Fruit fly (Drosophila melanogaster) whole organism, prepupa: Measurements from ENCODE around the gene CG3408.

Experiments used
- Blimp-1 ChIP-seq: fragments of 200-800 bp; sonication (Bioruptor generic); optimal IDR thresholded peaks from 3 replicates; lab custom pipeline; 2017; ENCODE audit warnings: missing biosample characterization, missing genetic modification characterization, mild to moderate bottlenecking, moderate library complexity, missing genetic modification reagents
- CG11762 ChIP-seq: fragments of 200-800 bp; sonication (Bioruptor generic); optimal IDR thresholded peaks from 3 replicates; lab custom pipeline; 2016; ENCODE audit warnings: missing biosample characterization, missing genetic modification characterization; ENCODE audit not compliant: insufficient read depth
- CG4318 ChIP-seq: fragments of 200-800 bp; sonication (Bioruptor generic); optimal IDR thresholded peaks from 3 replicates; lab custom pipeline; 2017; ENCODE audit warnings: missing biosample characterization, mild to moderate bottlenecking, missing genetic modification characterization
- Ets21C ChIP-seq: fragments of 200-800 bp; sonication (Bioruptor generic); optimal IDR thresholded peaks from 3 replicates; lab custom pipeline; 2016; ENCODE audit warnings: missing biosample characterization, missing genetic modification characterization
- Lpt ChIP-seq: fragments of 200-800 bp; sonication (Bioruptor generic); optimal IDR thresholded peaks from 3 replicates; lab custom pipeline; 2016; ENCODE audit warnings: missing biosample characterization, missing genetic modification characterization
- Sox102F ChIP-seq: fragments of 200-800 bp; sonication (Bioruptor generic); optimal IDR thresholded peaks from 2 replicates; lab custom pipeline; 2016; ENCODE audit warnings: missing biosample characterization, mild to moderate bottlenecking, missing genetic modification characterization
- Sox14 ChIP-seq: fragments of 200-800 bp; sonication (Bioruptor generic); optimal IDR thresholded peaks from 3 replicates; lab custom pipeline; 2016; ENCODE audit warnings: missing biosample characterization, missing genetic modification characterization
- Sox15 ChIP-seq: fragments of 200-800 bp; sonication (Bioruptor generic); optimal IDR thresholded peaks from 3 replicates; lab custom pipeline; 2016; ENCODE audit warnings: missing biosample characterization, missing genetic modification characterization
- eg ChIP-seq: fragments of 200-800 bp; sonication (Bioruptor generic); IDR thresholded peaks from 3 replicates; pipeline ENCODE4 v1.3.6; 2022; ENCODE audit warnings: missing biosample characterization, missing genetic modification characterization
- salr ChIP-seq, 2 experiments: fragments of 200-800 bp; sonication (Bioruptor generic); optimal IDR thresholded peaks; 3 replicates each; lab custom pipeline; 2016 to 2018; ENCODE audit warnings: missing biosample characterization in 2 of 2, missing genetic modification characterization in 2 of 2, mild to moderate bottlenecking in 1 of 2

- TF ChIP-seq Lpt (no peak), Sox14 (no peak), CG4318 (GFP tag; lab: Kevin White, UChicago) (no peak), salr (GFP tag; optimal IDR thresholded peaks at IDR 0.05; lab: Kevin White, UChicago) (no peak), CG11762 (GFP tag; lab: Kevin White, UChicago) (no peak), eg (GFP tag; lab: Robert Waterston, UW) (no peak), Sox15 (no peak), Ets21C (GFP tag; lab: Kevin White, UChicago) (no peak), Blimp-1 (no peak), Sox102F (GFP tag; lab: Kevin White, UChicago) (no peak)
Observed at dm6 chr3L:9513309-9513708, 3.9 kb upstream of the CG3408 start, which contains the start of gene CG33702.
